Fruit fly (Drosophila melanogaster) whole organism, embryonic: ENCODE measurements around the gene Cerk.

Experiments used
- BEAF-32 ChIP-seq: fragments of 200-800 bp; sonication (Bioruptor generic); optimal IDR thresholded peaks from 3 replicates; lab custom pipeline; 2017; ENCODE audit warnings: missing biosample characterization, missing genetic modification characterization, mild to moderate bottlenecking, moderate library complexity, missing genetic modification reagents
- CG10147 ChIP-seq: fragments of 200-800 bp; sonication (Bioruptor generic); optimal IDR thresholded peaks from 2 replicates; lab custom pipeline; 2019; ENCODE audit warnings: missing biosample characterization, mild to moderate bottlenecking, missing genetic modification characterization, moderate library complexity
- CG10209 ChIP-seq: fragments of 200-800 bp; sonication (Bioruptor generic); optimal IDR thresholded peaks from 3 replicates; lab custom pipeline; 2017; ENCODE audit warnings: missing biosample characterization, mild to moderate bottlenecking, missing genetic modification characterization, missing genetic modification reagents
- CG10462 ChIP-seq: fragments of 200-800 bp; sonication (Bioruptor generic); optimal IDR thresholded peaks from 2 replicates; lab custom pipeline; 2016; ENCODE audit warnings: missing biosample characterization, missing genetic modification characterization
- CG14050 ChIP-seq: fragments of 200-800 bp; sonication (Bioruptor generic); IDR thresholded peaks from 3 replicates; pipeline ENCODE4 v1.3.6; 2022; ENCODE audit warnings: missing biosample characterization, missing genetic modification characterization
- CG15479 ChIP-seq: fragments of 200-800 bp; sonication (Bioruptor generic); optimal IDR thresholded peaks from 3 replicates; lab custom pipeline; 2019; ENCODE audit warnings: missing biosample characterization, mild to moderate bottlenecking, missing genetic modification characterization, moderate library complexity
- CG18011 ChIP-seq: fragments of 200-800 bp; sonication (Bioruptor generic); optimal IDR thresholded peaks from 2 replicates; lab custom pipeline; 2017; ENCODE audit warnings: missing biosample characterization, missing genetic modification characterization, mild to moderate bottlenecking, moderate library complexity, missing genotype
- CG2120 ChIP-seq: fragments of 200-800 bp; sonication (Bioruptor generic); optimal IDR thresholded peaks from 3 replicates; lab custom pipeline; 2016; ENCODE audit warnings: missing biosample characterization, missing genetic modification characterization
- CG31224 ChIP-seq: fragments of 200-800 bp; sonication (Bioruptor generic); IDR thresholded peaks from 2 replicates; pipeline ENCODE4 v1.3.6; 2022; ENCODE audit warnings: missing biosample characterization, missing genetic modification characterization
- CG33557 ChIP-seq: fragments of 200-800 bp; sonication (Bioruptor generic); optimal IDR thresholded peaks from 2 replicates; lab custom pipeline; 2019; ENCODE audit warnings: missing biosample characterization, mild to moderate bottlenecking, missing genetic modification characterization, moderate library complexity
- CG4282 ChIP-seq: fragments of 200-800 bp; sonication (Bioruptor generic); optimal IDR thresholded peaks from 2 replicates; lab custom pipeline; 2016; ENCODE audit warnings: missing biosample characterization, missing genetic modification characterization
- CG6175 ChIP-seq: fragments of 200-800 bp; sonication (Bioruptor generic); IDR thresholded peaks from 3 replicates; pipeline ENCODE4 v1.3.6; 2022; ENCODE audit warnings: missing biosample characterization, missing genetic modification characterization
- CG6854 ChIP-seq: fragments of 200-800 bp; sonication (Bioruptor generic); optimal IDR thresholded peaks from 3 replicates; lab custom pipeline; 2017; ENCODE audit warnings: missing biosample characterization, mild to moderate bottlenecking, missing genetic modification characterization
- CG7271 ChIP-seq: fragments of 200-800 bp; sonication (Bioruptor generic); optimal IDR thresholded peaks from 2 replicates; lab custom pipeline; 2018; ENCODE audit warnings: missing biosample characterization, mild to moderate bottlenecking, missing genetic modification characterization, moderate library complexity
- CG7556 ChIP-seq: fragments of 200-800 bp; sonication (Bioruptor generic); optimal IDR thresholded peaks from 2 replicates; lab custom pipeline; 2017; ENCODE audit warnings: missing biosample characterization, mild to moderate bottlenecking, missing genetic modification characterization
- CG8388 ChIP-seq: fragments of 200-800 bp; sonication (Bioruptor generic); optimal IDR thresholded peaks from 2 replicates; lab custom pipeline; 2019; ENCODE audit warnings: missing biosample characterization, mild to moderate bottlenecking, missing genetic modification characterization, moderate library complexity
- Camta ChIP-seq: fragments of 200-800 bp; sonication (Bioruptor generic); optimal IDR thresholded peaks from 2 replicates; lab custom pipeline; 2016; ENCODE audit warnings: missing biosample characterization, missing genetic modification characterization
- Doc2 ChIP-seq: fragments of 200-800 bp; sonication (Bioruptor generic); IDR thresholded peaks from 2 replicates; pipeline ENCODE4 v1.3.6; 2022; ENCODE audit warnings: missing biosample characterization, missing genetic modification characterization
- H15 ChIP-seq: fragments of 200-800 bp; sonication (Bioruptor generic); IDR thresholded peaks from 3 replicates; pipeline ENCODE4 v1.3.6; 2022; ENCODE audit warnings: missing biosample characterization, missing genetic modification characterization
- HLH4C ChIP-seq: fragments of 200-800 bp; sonication (Bioruptor generic); IDR thresholded peaks from 3 replicates; pipeline ENCODE4 v1.3.6; 2022; ENCODE audit warnings: missing biosample characterization, missing genetic modification characterization; ENCODE audit not compliant: partially characterized antibody
- MBD-R2 ChIP-seq: fragments of 200-800 bp; sonication (Bioruptor generic); IDR thresholded peaks from 2 replicates; pipeline ENCODE4 v1.3.6; 2022; ENCODE audit warnings: missing biosample characterization, missing genetic modification characterization
- Optix ChIP-seq: fragments of 200-800 bp; sonication (Bioruptor generic); IDR thresholded peaks from 3 replicates; pipeline ENCODE4 v1.3.6; 2022; ENCODE audit warnings: missing biosample characterization, missing genetic modification characterization
- Poxn ChIP-seq: fragments of 200-800 bp; sonication (Bioruptor generic); IDR thresholded peaks from 2 replicates; pipeline ENCODE4 v1.3.6; 2022; ENCODE audit warnings: missing biosample characterization, missing genetic modification characterization
- Ravus ChIP-seq: fragments of 200-800 bp; sonication (Bioruptor generic); IDR thresholded peaks from 2 replicates; pipeline ENCODE4 v1.3.6; 2022; ENCODE audit warnings: missing biosample characterization, missing genetic modification characterization
- Taf1 ChIP-seq: fragments of 200-800 bp; sonication (Bioruptor generic); IDR thresholded peaks from 2 replicates; pipeline ENCODE4 v1.3.6; 2022; ENCODE audit warnings: missing biosample characterization, missing genetic modification characterization
- Xrp1 ChIP-seq: fragments of 200-800 bp; sonication (Bioruptor generic); IDR thresholded peaks from 2 replicates; pipeline ENCODE4 v1.3.6; 2022; ENCODE audit warnings: missing biosample characterization, missing genetic modification characterization
- ac ChIP-seq: fragments of 200-800 bp; sonication (Bioruptor generic); optimal IDR thresholded peaks from 3 replicates; lab custom pipeline; 2017; ENCODE audit warnings: missing biosample characterization, mild to moderate bottlenecking, missing genetic modification characterization
- ara ChIP-seq: fragments of 200-800 bp; sonication (Bioruptor generic); IDR thresholded peaks from 2 replicates; pipeline ENCODE4 v1.3.6; 2022; ENCODE audit warnings: missing biosample characterization, missing genetic modification characterization
- ase ChIP-seq: fragments of 200-800 bp; sonication (Bioruptor generic); IDR thresholded peaks from 3 replicates; pipeline ENCODE4 v1.3.6; 2022; ENCODE audit warnings: missing biosample characterization, missing genetic modification characterization
- ash1 ChIP-seq: fragments of 200-800 bp; sonication (Bioruptor generic); optimal IDR thresholded peaks from 2 replicates; lab custom pipeline; 2018; ENCODE audit warnings: missing biosample characterization, mild to moderate bottlenecking, missing genetic modification characterization
- caup ChIP-seq: fragments of 200-800 bp; sonication (Bioruptor generic); optimal IDR thresholded peaks from 3 replicates; lab custom pipeline; 2017; ENCODE audit warnings: missing biosample characterization, mild to moderate bottlenecking, missing genetic modification characterization, moderate library complexity; ENCODE audit not compliant: severe bottlenecking
- cwo ChIP-seq: fragments of 200-800 bp; sonication (Bioruptor generic); optimal IDR thresholded peaks from 3 replicates; lab custom pipeline; 2017; ENCODE audit warnings: missing biosample characterization, missing genetic modification characterization, mild to moderate bottlenecking, moderate library complexity, missing genetic modification reagents
- emc ChIP-seq: fragments of 200-800 bp; sonication (Bioruptor generic); optimal IDR thresholded peaks from 2 replicates; lab custom pipeline; 2016; ENCODE audit warnings: missing biosample characterization, missing genetic modification characterization
- ems ChIP-seq: fragments of 200-800 bp; sonication (Bioruptor generic); optimal IDR thresholded peaks from 3 replicates; lab custom pipeline; 2016; ENCODE audit warnings: missing biosample characterization, missing genetic modification characterization
- exex ChIP-seq: fragments of 200-800 bp; sonication (Bioruptor generic); optimal IDR thresholded peaks from 4 replicates; lab custom pipeline; 2018; ENCODE audit warnings: missing biosample characterization, mild to moderate bottlenecking, missing genetic modification characterization, moderate library complexity
- eyg ChIP-seq: fragments of 200-800 bp; sonication (Bioruptor generic); optimal IDR thresholded peaks from 3 replicates; lab custom pipeline; 2016; ENCODE audit warnings: missing biosample characterization, missing genetic modification characterization
- gcm ChIP-seq: fragments of 200-800 bp; sonication (Bioruptor generic); optimal IDR thresholded peaks from 2 replicates; lab custom pipeline; 2019; ENCODE audit warnings: missing biosample characterization, mild to moderate bottlenecking, missing genetic modification characterization, moderate library complexity
- jumu ChIP-seq: fragments of 200-800 bp; sonication (Bioruptor generic); optimal IDR thresholded peaks from 3 replicates; lab custom pipeline; 2016; ENCODE audit warnings: missing biosample characterization, missing genetic modification characterization
- lab ChIP-seq: fragments of 200-800 bp; sonication (Bioruptor generic); optimal IDR thresholded peaks from 3 replicates; lab custom pipeline; 2017; ENCODE audit warnings: missing biosample characterization, missing genetic modification characterization, mild to moderate bottlenecking, moderate library complexity, missing genetic modification reagents
- nau ChIP-seq: fragments of 200-800 bp; sonication (Bioruptor generic); optimal IDR thresholded peaks from 3 replicates; lab custom pipeline; 2017; ENCODE audit warnings: missing biosample characterization, mild to moderate bottlenecking, missing genetic modification characterization, missing genetic modification reagents
- odd ChIP-seq: fragments of 200-800 bp; sonication (Bioruptor generic); optimal IDR thresholded peaks from 2 replicates; lab custom pipeline; 2017; ENCODE audit warnings: missing biosample characterization, mild to moderate bottlenecking, missing genetic modification characterization
- pzg ChIP-seq: fragments of 200-800 bp; sonication (Bioruptor generic); optimal IDR thresholded peaks from 3 replicates; lab custom pipeline; 2018; ENCODE audit warnings: missing biosample characterization, mild to moderate bottlenecking, missing genetic modification characterization, moderate library complexity
- repo ChIP-seq: fragments of 200-800 bp; sonication (Bioruptor generic); optimal IDR thresholded peaks from 2 replicates; lab custom pipeline; 2016; ENCODE audit warnings: missing biosample characterization, missing genetic modification characterization
- run ChIP-seq: fragments of 200-800 bp; sonication (Bioruptor generic); optimal IDR thresholded peaks from 3 replicates; lab custom pipeline; 2018; ENCODE audit warnings: missing biosample characterization, mild to moderate bottlenecking, missing genetic modification characterization
- sens-2 ChIP-seq: fragments of 200-800 bp; sonication (Bioruptor generic); IDR thresholded peaks from 2 replicates; pipeline ENCODE4 v1.3.6; 2022; ENCODE audit warnings: missing biosample characterization, missing genetic modification characterization
- shn ChIP-seq: fragments of 200-800 bp; sonication (Bioruptor generic); optimal IDR thresholded peaks from 3 replicates; lab custom pipeline; 2016; ENCODE audit warnings: missing biosample characterization, missing genetic modification characterization
- sna ChIP-seq: fragments of 200-800 bp; sonication (Bioruptor generic); IDR thresholded peaks from 2 replicates; pipeline ENCODE4 v1.3.6; 2022; ENCODE audit warnings: missing biosample characterization, missing genetic modification characterization; ENCODE audit not compliant: partially characterized antibody
- tap ChIP-seq: fragments of 200-800 bp; optimal IDR thresholded peaks from 3 replicates; lab custom pipeline; 2019; ENCODE audit warnings: missing biosample characterization, mild to moderate bottlenecking, missing genetic modification characterization, moderate library complexity
- tup ChIP-seq: fragments of 200-800 bp; sonication (Bioruptor generic); optimal IDR thresholded peaks from 2 replicates; lab custom pipeline; 2016; ENCODE audit warnings: missing biosample characterization, mild to moderate bottlenecking, missing genetic modification characterization, moderate library complexity
- wek ChIP-seq: fragments of 200-800 bp; sonication (Bioruptor generic); optimal IDR thresholded peaks from 3 replicates; lab custom pipeline; 2018; ENCODE audit warnings: missing biosample characterization, mild to moderate bottlenecking, missing genetic modification characterization, moderate library complexity

The Cerk gene

DNA sequence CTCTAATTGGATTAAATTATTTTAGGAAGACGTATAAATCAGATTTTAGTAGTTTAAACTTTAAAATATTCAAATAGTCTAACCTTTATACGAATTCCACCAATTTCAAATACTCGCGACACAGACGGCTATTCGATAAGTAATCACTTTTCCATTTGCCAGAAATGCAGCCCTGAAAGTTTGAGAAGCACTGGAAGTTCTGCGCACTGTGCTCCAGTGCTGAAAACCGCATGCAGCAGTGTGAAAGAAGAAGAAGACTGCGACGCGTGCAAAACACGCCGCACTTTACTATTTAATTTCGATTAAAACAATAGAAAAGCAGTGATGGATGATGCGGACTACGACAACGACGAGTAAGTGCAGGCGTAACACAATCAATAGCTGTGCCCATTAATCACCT is 3.5 kb upstream of the Cerk start, which contains the start of gene Polr2F (continued):
- TF ChIP-seq CG6175, result peak; percentile 53; the same call in 2 of the 3 replicates
- TF ChIP-seq tap (tag; lab: Kevin White, UChicago), result peak; percentile 42
- peak; percentile 64 for TF ChIP-seq CG10462
- no peak for TF ChIP-seq sens-2 (GFP tag; lab: Robert Waterston, UW)
- TF ChIP-seq ara (GFP tag; lab: Robert Waterston, UW), result peak; percentile 36; the same call in 1 of the 2 replicates
- TF ChIP-seq nau (GFP tag; lab: Kevin White, UChicago), result no peak
- TF ChIP-seq gcm, result peak; percentile 17
- TF ChIP-seq CG15479 (GFP tag; lab: Kevin White, UChicago), result no peak
- peak; percentile 98 for TF ChIP-seq pzg (GFP tag; lab: Kevin White, UChicago)
- TF ChIP-seq CG2120, result peak; percentile 97
- TF ChIP-seq CG4282, result peak; percentile 89
- 0 out of 3 replicates have a peak, but pooled peaks have one; percentile 38 for TF ChIP-seq CG14050 (GFP tag; lab: Robert Waterston, UW)
- TF ChIP-seq tup (GFP tag; lab: Kevin White, UChicago), result peak; percentile 81
- TF ChIP-seq ac, result no peak
- no peak for TF ChIP-seq sna (GFP tag; lab: Robert Waterston, UW)
- peak; percentile 73 for TF ChIP-seq ash1 (GFP tag; lab: Kevin White, UChicago)
- peak; percentile 74 for TF ChIP-seq ase (GFP tag; lab: Robert Waterston, UW)
- no peak for TF ChIP-seq Ravus
- peak; percentile 92 for TF ChIP-seq caup
- peak; percentile 80 for TF ChIP-seq Camta
- TF ChIP-seq H15 (GFP tag; lab: Robert Waterston, UW), result peak; percentile 84
- TF ChIP-seq CG10209 (GFP tag; lab: Kevin White, UChicago), result peak; percentile 76
- peak; percentile 34 for TF ChIP-seq CG8388
- TF ChIP-seq Xrp1 (GFP tag; lab: Robert Waterston, UW), result peak; percentile 79
- peak; percentile 87 for TF ChIP-seq repo
- peak; percentile 63 for TF ChIP-seq CG33557 (GFP tag; lab: Kevin White, UChicago)
- TF ChIP-seq exex, result peak; percentile 45
- TF ChIP-seq CG6854 (GFP tag; lab: Kevin White, UChicago), result peak; percentile 68
- 0 out of 2 replicates have a peak, but pooled peaks have one; percentile 26 for TF ChIP-seq CG31224 (GFP tag; lab: Robert Waterston, UW)
- no peak for TF ChIP-seq odd
- peak; percentile 95 for TF ChIP-seq shn (GFP tag; lab: Kevin White, UChicago)
- TF ChIP-seq MBD-R2 (GFP tag; lab: Robert Waterston, UW), result peak; percentile 99
- peak; percentile 54 for TF ChIP-seq CG18011
- TF ChIP-seq BEAF-32 (GFP tag; lab: Kevin White, UChicago), result peak; percentile 63
- TF ChIP-seq HLH4C (GFP tag; lab: Robert Waterston, UW), result no peak
- TF ChIP-seq CG7556, result peak; percentile 64
- TF ChIP-seq Doc2 (GFP tag; lab: Robert Waterston, UW), result no peak
- TF ChIP-seq ems, result peak; percentile 90
- peak; percentile 32 for TF ChIP-seq wek (GFP tag; lab: Kevin White, UChicago)
- peak; percentile 87 for TF ChIP-seq lab (GFP tag; lab: Kevin White, UChicago)
- no peak; the same call in 1 of the 2 replicates for TF ChIP-seq Poxn
- peak; percentile 56; the same call in 1 of the 2 replicates for TF ChIP-seq Taf1 (GFP tag; lab: Robert Waterston, UW)
- TF ChIP-seq CG7271, result no peak
- no peak for TF ChIP-seq run (tag; lab: Kevin White, UChicago)
- peak; percentile 62 for TF ChIP-seq cwo (GFP tag; lab: Kevin White, UChicago)
- peak; percentile 94 for TF ChIP-seq jumu (GFP tag; lab: Kevin White, UChicago)
- peak; percentile 81 for TF ChIP-seq emc
- TF ChIP-seq Optix, result peak; percentile 58; the same call in 2 of the 3 replicates
- TF ChIP-seq eyg (GFP tag; lab: Kevin White, UChicago), result peak; percentile 82
- TF ChIP-seq CG10147 (GFP tag; lab: Kevin White, UChicago), result peak; percentile 69
